Fruit fly (Drosophila melanogaster): Measurements from ENCODE around the gene Sc2.

dm6 chr3L:3937806-3938205 lies 34.5 kb downstream of the Sc2 start, which contains the start of gene CG10866:
- TF ChIP-seq ovo (GFP tag; optimal IDR thresholded peaks at IDR 0.05) (no peak), toe (GFP tag; optimal IDR thresholded peaks at IDR 0.05) (no peak), tj (GFP tag; optimal IDR thresholded peaks at IDR 0.05) (no peak), CG7101 (tag; optimal IDR thresholded peaks at IDR 0.05) (no peak), kay (GFP tag; ENCODE audit: borderline replicate concordance) (no peak), CG7045 (GFP tag; optimal IDR thresholded peaks at IDR 0.05) (no peak), CG5204 (GFP tag; optimal IDR thresholded peaks at IDR 0.05) (no peak), Hr96 (GFP tag; optimal IDR thresholded peaks at IDR 0.05) (no peak), Crg-1 (GFP tag; optimal IDR thresholded peaks at IDR 0.05) (no peak), CG12768 (GFP tag; optimal IDR thresholded peaks at IDR 0.05) (no peak)

Measured in whole organism, adult.